Fruit fly (Drosophila melanogaster): ENCODE data around the gene AlkB.

The AlkB gene

DNA sequence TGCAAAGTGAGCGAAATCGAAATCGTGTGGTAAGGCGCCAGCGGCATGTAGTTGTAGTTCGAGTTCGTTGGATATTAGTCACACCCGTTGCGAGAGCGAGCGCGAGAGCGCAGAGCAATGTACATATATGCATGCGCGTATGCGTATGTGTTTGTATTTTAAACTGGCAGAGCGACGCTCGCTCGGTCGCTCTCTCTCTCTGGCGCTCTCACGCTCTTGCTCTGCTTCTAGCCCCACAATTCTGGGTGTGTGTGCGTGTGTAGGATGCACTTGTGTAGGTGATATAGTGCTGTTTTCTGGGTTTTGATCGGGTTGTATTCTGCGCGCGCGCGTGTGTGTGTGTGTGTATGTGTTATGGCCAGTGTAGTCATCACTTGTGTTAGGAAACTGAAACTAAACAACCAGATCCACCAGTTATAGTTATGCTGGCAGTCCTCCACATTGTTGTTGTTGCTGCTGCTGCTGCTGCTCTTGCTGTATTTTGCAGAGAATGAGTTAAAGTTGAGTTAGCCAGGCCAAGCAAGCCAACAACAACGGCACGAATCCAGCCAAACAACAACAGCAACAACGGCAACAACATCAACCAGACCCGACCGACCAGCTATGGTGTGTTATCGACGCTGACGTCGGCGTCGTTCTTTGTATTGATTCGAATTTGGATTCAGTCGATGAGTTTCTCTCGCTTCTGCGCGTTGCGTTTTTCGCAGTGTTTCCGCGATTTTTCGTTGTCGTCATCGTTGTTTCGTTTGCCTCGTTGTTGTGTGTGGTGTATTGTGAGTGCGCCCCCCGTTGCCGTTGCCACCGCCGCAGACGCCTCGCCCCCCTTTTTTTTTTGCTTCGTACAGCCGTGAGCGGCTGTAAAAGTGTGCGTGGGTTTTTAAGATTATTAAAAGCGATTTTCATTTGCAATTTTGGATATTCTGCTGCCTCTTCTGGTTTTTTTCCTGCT is 47.3 kb downstream of the AlkB start:
- TF ChIP-seq Pif1B (GFP tag; optimal IDR thresholded peaks at IDR 0.05) = peak; percentile 47
- TF ChIP-seq CG8159 (tag; optimal IDR thresholded peaks at IDR 0.05) = no peak
- TF ChIP-seq CG4496 (GFP tag; IDR thresholded peaks at IDR 0.05) = peak; percentile 71
- TF ChIP-seq CG34367 (tag; optimal IDR thresholded peaks at IDR 0.05) = no peak
- TF ChIP-seq gl (tag; optimal IDR thresholded peaks at IDR 0.05) = no peak
- TF ChIP-seq Pif1A (GFP tag; optimal IDR thresholded peaks at IDR 0.05) = no peak
- TF ChIP-seq fd96Ca (GFP tag; IDR thresholded peaks at IDR 0.05) = peak; percentile 68
- no peak for TF ChIP-seq CG8301 (tag; optimal IDR thresholded peaks at IDR 0.05)
- no peak for TF ChIP-seq CG15710 (tag; optimal IDR thresholded peaks at IDR 0.05)
- peak; percentile 31 for TF ChIP-seq EcR (GFP tag; optimal IDR thresholded peaks at IDR 0.05)
- peak; percentile 73; the same call in 1 of the 2 replicates for TF ChIP-seq CG32121 (GFP tag; IDR thresholded peaks at IDR 0.05)
- TF ChIP-seq CG12605 (GFP tag; IDR thresholded peaks at IDR 0.05) = peak; percentile 67
- no peak for TF ChIP-seq CG13204 (GFP tag; optimal IDR thresholded peaks at IDR 0.05)
- TF ChIP-seq Ets98B (GFP tag; IDR thresholded peaks at IDR 0.05) = peak; percentile 84
- TF ChIP-seq CG9948 (tag; optimal IDR thresholded peaks at IDR 0.05) = no peak

DNA sequence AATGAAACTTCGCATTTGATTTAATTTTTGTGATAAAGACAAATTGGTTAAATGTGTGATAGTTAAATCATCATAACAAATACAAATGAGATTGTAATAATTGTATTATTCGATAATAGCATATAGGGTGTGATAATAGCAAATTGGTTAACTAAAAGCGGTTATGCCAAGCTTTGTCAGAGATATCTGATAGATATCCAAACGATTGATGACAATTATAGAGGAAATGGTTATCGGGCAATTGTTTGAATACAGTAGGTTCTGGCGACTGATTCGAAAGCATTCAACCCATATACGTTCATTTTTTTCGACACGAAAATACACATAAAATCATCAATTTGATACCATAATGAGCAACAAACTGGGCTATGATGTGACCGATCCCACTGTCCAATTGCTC is 50.0 kb downstream of the AlkB start, which contains the start of gene CG8509:
Gene CG8509 (plus strand): TSS at position 301 of the 400 bp plus-strand sequence.
- no peak for TF ChIP-seq CG12605 (GFP tag; IDR thresholded peaks at IDR 0.05)
- TF ChIP-seq gl (tag; optimal IDR thresholded peaks at IDR 0.05) = no peak
- no peak for TF ChIP-seq CG8301 (tag; optimal IDR thresholded peaks at IDR 0.05)
- TF ChIP-seq CG34367 (tag; optimal IDR thresholded peaks at IDR 0.05) = no peak
- TF ChIP-seq EcR (GFP tag; optimal IDR thresholded peaks at IDR 0.05) = no peak
- no peak for TF ChIP-seq CG9948 (tag; optimal IDR thresholded peaks at IDR 0.05)
- TF ChIP-seq CG13204 (GFP tag; optimal IDR thresholded peaks at IDR 0.05) = no peak
- TF ChIP-seq CG4496 (GFP tag; IDR thresholded peaks at IDR 0.05) = no peak
- no peak for TF ChIP-seq CG15710 (tag; optimal IDR thresholded peaks at IDR 0.05)
- TF ChIP-seq Snoo (tag; optimal IDR thresholded peaks at IDR 0.05) = no peak
- TF ChIP-seq rn (GFP tag; IDR thresholded peaks at IDR 0.05) = no peak
- TF ChIP-seq CG32121 (GFP tag; IDR thresholded peaks at IDR 0.05) = no peak
- TF ChIP-seq fd96Ca (GFP tag; IDR thresholded peaks at IDR 0.05) = no peak
- no peak for TF ChIP-seq CG14655 (GFP tag; optimal IDR thresholded peaks at IDR 0.05)
- TF ChIP-seq D1 (tag; optimal IDR thresholded peaks at IDR 0.05) = no peak

Data from whole organism, pupa.